Fruit fly (Drosophila melanogaster) whole organism: Measurements from ENCODE around the gene Rbp1-like.

Experiments
- CG8478 ChIP-seq: fragments of >200 bp; optimal IDR thresholded peaks from 2 replicates; lab custom pipeline; 2018; ENCODE audit warnings: inconsistent platforms
- Dll ChIP-seq: fragments of >200 bp; optimal IDR thresholded peaks from 2 replicates; lab custom pipeline; 2017
- EcR ChIP-seq, 2 experiments: fragments of >200 bp; optimal IDR thresholded peaks; 2 replicates each; lab custom pipeline; 2017; ENCODE audit warnings: missing biosample characterization in 2 of 2, missing genetic modification characterization in 2 of 2, missing genetic modification reagents in 2 of 2
- pan ChIP-seq: fragments of >200 bp; optimal IDR thresholded peaks from 2 replicates; lab custom pipeline; 2017
- psq ChIP-seq: fragments of >200 bp; optimal IDR thresholded peaks from 2 replicates; lab custom pipeline; 2017
- usp ChIP-seq: fragments of >200 bp; optimal IDR thresholded peaks from 2 replicates; lab custom pipeline; 2017; ENCODE audit warnings: missing biosample characterization, missing genetic modification characterization, mixed read lengths

The Rbp1-like gene

dm6 chrX:13370306-13370705, 14.4 kb downstream of the Rbp1-like start, which contains the start of gene CG1640:
TSS of gene CG1640 (plus strand) at chrX:13370606.
- TF ChIP-seq pan (lab: Kevin White, UChicago): no peak
- TF ChIP-seq usp (GFP tag; lab: Kevin White, UChicago): no peak
- TF ChIP-seq psq (lab: Kevin White, UChicago): no peak
- no peak for TF ChIP-seq CG8478 (lab: Kevin White, UChicago)

dm6 chrX:13369438-13369837, 15.2 kb downstream of the Rbp1-like start:
- TF ChIP-seq Dll (lab: Kevin White, UChicago) (no peak), pan (lab: Kevin White, UChicago) (no peak), psq (lab: Kevin White, UChicago) (no peak), EcR (GFP tag; optimal IDR thresholded peaks at IDR 0.05; lab: Kevin White, UChicago) (no peak), CG8478 (lab: Kevin White, UChicago) (no peak), usp (GFP tag; lab: Kevin White, UChicago) (no peak)

dm6 chrX:13368149-13368548, 16.5 kb downstream of the Rbp1-like start, which contains the start of gene dmrt11E:
TSS of gene dmrt11E (plus strand) at chrX:13368191.
- no peak for TF ChIP-seq psq (lab: Kevin White, UChicago)
- TF ChIP-seq pan (lab: Kevin White, UChicago): no peak
- no peak for TF ChIP-seq CG8478 (lab: Kevin White, UChicago)
- TF ChIP-seq Dll (lab: Kevin White, UChicago): no peak
- TF ChIP-seq EcR (GFP tag; optimal IDR thresholded peaks at IDR 0.05; lab: Kevin White, UChicago): no peak

- no peak for TF ChIP-seq usp (GFP tag; lab: Kevin White, UChicago)
- no peak for TF ChIP-seq psq (lab: Kevin White, UChicago)
- no peak for TF ChIP-seq Dll (lab: Kevin White, UChicago)
- TF ChIP-seq EcR (GFP tag; optimal IDR thresholded peaks at IDR 0.05; lab: Kevin White, UChicago): no peak
- TF ChIP-seq CG8478 (lab: Kevin White, UChicago): no peak
- TF ChIP-seq pan (lab: Kevin White, UChicago): no peak
These were observed 25.7 kb downstream of the Rbp1-like start, which contains the start of gene Syt12 for dm6 chrX:13358948-13359347. TSS of gene Syt12 (plus strand) at chrX:13359248.

- TF ChIP-seq EcR (GFP tag; optimal IDR thresholded peaks at IDR 0.05; lab: Kevin White, UChicago) (no peak), psq (lab: Kevin White, UChicago) (no peak), Dll (lab: Kevin White, UChicago) (no peak), usp (GFP tag; lab: Kevin White, UChicago) (no peak), pan (lab: Kevin White, UChicago) (no peak), CG8478 (lab: Kevin White, UChicago) (no peak)
These were observed 26.4 kb downstream of the Rbp1-like start for dm6 chrX:13358240-13358799.

- no peak for TF ChIP-seq psq (lab: Kevin White, UChicago)
- no peak for TF ChIP-seq pan (lab: Kevin White, UChicago)
- no peak for TF ChIP-seq Dll (lab: Kevin White, UChicago)
These were observed 37.7 kb downstream of the Rbp1-like start for dm6 chrX:13346998-13347397.

dm6 chrX:13345327-13345726, 39.4 kb downstream of the Rbp1-like start:
- TF ChIP-seq EcR (GFP tag; optimal IDR thresholded peaks at IDR 0.05; lab: Kevin White, UChicago): no peak
- no peak for TF ChIP-seq psq (lab: Kevin White, UChicago)

dm6 chrX:13338113-13338512, 46.6 kb downstream of the Rbp1-like start, which contains the start of gene CG15747:
TSS of gene CG15747 (plus strand) at chrX:13338318.
- TF ChIP-seq EcR (GFP tag; optimal IDR thresholded peaks at IDR 0.05; lab: Kevin White, UChicago) (no peak), CG8478 (lab: Kevin White, UChicago) (no peak), pan (lab: Kevin White, UChicago) (no peak), psq (lab: Kevin White, UChicago) (no peak), usp (GFP tag; lab: Kevin White, UChicago) (no peak), Dll (lab: Kevin White, UChicago) (no peak)

- TF ChIP-seq EcR (GFP tag; optimal IDR thresholded peaks at IDR 0.05; lab: Kevin White, UChicago) (no peak), CG8478 (lab: Kevin White, UChicago) (no peak), usp (GFP tag; lab: Kevin White, UChicago) (no peak), Dll (lab: Kevin White, UChicago) (no peak), pan (lab: Kevin White, UChicago) (no peak), psq (lab: Kevin White, UChicago) (no peak)
These were observed 47.2 kb downstream of the Rbp1-like start, which contains the start of gene RpS15Aa for dm6 chrX:13337454-13337853. TSS of gene RpS15Aa (minus strand) at chrX:13337705.

dm6 chrX:13334434-13335146, 50.1 kb downstream of the Rbp1-like start:
- TF ChIP-seq usp (GFP tag; lab: Kevin White, UChicago): no peak
- no peak for TF ChIP-seq CG8478 (lab: Kevin White, UChicago)
- TF ChIP-seq Dll (lab: Kevin White, UChicago): no peak
- no peak for TF ChIP-seq psq (lab: Kevin White, UChicago)
- TF ChIP-seq pan (lab: Kevin White, UChicago): no peak

- TF ChIP-seq pan (lab: Kevin White, UChicago): no peak
These were observed 51.9 kb downstream of the Rbp1-like start for dm6 chrX:13332702-13333243.
